Fruit fly (Drosophila melanogaster): ENCODE data around the gene CG11779.
A peak's percentile ranks its signal among the peaks of the same experiment; 100 is the strongest.

Gene CG11779

DNA sequence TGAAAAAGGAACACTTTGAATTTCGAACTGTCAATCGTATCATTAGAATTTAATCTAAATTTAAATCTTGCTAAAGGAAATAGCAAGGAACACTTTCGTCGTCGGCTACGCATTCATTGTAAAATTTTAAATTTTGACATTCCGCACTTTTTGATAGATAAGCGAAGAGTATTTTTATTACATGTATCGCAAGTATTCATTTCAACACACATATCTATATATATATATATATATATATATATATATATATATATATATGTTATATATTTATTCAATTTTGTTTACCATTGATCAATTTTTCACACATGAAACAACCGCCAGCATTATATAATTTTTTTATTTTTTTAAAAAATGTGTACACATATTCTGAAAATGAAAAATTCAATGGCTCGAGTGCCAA is at the start of gene CG11779:
Gene CG11779 (minus strand): TSS at position 101 of the 400 bp plus-strand sequence.
- no peak for TF ChIP-seq noc (tag; optimal IDR thresholded peaks at IDR 0.05)

DNA sequence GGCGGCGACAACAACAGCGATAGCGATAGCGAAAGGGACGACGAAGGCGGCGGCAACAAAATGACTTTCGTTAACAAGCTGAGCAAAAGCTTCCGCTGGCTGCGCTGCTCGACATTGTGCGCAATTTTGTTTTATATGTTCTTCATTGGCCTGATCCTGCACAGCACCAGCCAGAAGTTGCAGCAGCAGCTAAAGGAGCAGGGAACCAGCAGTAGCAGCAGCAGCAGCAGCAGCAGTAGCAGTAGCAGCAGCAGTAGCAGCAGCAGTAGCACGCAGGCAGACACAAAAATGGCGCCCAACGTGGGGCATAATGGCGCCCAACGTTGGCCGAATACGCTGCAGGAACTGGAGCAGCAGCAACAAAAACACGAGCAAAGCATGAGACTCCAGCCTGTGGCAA is 30.3 kb upstream of the CG11779 start:
- TF ChIP-seq noc (tag; optimal IDR thresholded peaks at IDR 0.05), result no peak

DNA sequence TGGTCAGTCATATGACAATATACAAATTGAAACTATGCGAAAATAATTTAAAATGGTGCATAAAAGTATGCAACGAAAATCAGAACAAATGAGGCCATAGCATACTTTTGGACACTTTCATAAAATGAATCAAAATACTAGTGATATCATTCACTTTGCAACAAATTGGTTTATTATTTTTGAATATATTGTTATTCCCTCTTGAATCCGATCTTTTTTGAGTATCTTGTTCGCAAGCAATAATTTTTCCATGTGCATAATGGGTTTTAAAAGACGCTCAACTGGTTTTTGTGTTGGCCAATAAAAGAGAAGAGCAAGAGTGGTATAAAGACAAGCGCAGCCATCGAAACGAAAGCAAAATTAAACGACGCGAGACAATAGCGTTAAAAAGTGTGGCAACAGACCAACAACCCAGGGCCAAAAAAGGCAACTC is 28.1 kb upstream of the CG11779 start:
- TF ChIP-seq noc (tag; optimal IDR thresholded peaks at IDR 0.05), result peak; percentile 61

- TF ChIP-seq noc (tag; optimal IDR thresholded peaks at IDR 0.05), result no peak
These were observed 23.2 kb upstream of the CG11779 start for dm6 chr3R:19182848-19183247.

DNA sequence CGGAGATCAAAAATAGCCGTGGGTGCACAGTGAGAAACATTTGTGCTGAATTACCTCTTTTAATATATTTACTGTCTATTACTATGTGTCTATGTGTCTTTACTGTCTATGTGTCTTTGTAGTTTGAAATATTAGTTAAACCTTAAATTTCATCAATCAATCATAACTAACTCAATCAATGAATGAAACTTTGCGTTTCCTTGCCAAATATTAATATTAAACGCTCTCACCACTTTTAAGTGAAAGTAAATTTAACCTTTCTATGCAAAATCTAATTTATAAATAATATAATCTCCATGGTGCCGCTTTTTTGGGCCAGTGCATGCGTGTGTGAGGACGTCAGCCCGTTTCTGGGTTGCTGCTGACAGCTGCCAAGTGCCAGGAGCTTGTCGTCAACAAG is 21.5 kb upstream of the CG11779 start:
- TF ChIP-seq noc (tag; optimal IDR thresholded peaks at IDR 0.05), result no peak

- TF ChIP-seq noc (tag; optimal IDR thresholded peaks at IDR 0.05), result no peak
These were observed 20.7 kb upstream of the CG11779 start, which contains the start of the genes CG5555 and myd for dm6 chr3R:19180263-19180893. Gene CG5555 (minus strand): TSS chr3R:19180538. Gene myd (plus strand): TSS chr3R:19180659.

dm6 chr3R:19176700-19177099 is 17.0 kb upstream of the CG11779 start, which contains the start of gene CG14282:
Gene CG14282 (plus strand): TSS chr3R:19177000.
- TF ChIP-seq noc (tag; optimal IDR thresholded peaks at IDR 0.05), result no peak

DNA sequence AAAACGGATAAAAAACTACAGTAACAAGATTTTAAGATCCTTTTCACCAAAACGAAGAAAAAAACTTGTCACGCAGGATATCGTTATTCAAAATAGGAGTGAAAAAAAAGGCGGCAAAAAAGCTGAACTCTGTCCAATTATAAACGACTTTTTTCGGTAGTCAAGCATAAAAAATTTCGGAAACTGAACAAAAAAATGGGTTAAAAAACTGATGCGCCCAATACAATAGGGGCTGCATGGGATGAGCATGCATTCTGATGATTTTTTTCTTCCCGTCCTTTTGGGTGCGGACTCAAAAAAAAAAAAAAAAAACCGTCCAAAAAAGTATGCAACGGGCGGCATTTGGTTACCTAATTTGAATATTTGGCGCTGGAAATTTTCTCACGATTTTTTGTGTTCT is 14.8 kb upstream of the CG11779 start:
- no peak for TF ChIP-seq noc (tag; optimal IDR thresholded peaks at IDR 0.05)

DNA sequence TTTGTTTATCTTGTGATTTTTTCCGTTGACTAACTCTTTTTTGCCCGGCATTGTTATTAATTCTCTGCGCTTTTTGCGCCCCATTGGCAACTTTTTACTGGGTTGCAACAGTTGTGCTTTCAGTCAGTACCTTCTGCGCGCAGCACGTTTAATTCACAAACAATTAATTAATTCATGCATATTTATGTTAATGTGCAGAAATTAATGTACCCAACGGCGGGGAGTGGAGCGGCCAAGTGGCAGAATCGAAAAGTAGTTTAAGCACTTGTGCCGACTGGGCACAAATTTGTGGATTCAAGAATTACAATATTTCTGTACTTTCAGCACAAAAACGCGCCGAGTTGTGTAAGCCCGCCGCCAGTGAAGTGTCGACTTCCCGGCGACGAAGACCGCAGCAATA is 7.8 kb upstream of the CG11779 start:
- no peak for TF ChIP-seq noc (tag; optimal IDR thresholded peaks at IDR 0.05)

DNA sequence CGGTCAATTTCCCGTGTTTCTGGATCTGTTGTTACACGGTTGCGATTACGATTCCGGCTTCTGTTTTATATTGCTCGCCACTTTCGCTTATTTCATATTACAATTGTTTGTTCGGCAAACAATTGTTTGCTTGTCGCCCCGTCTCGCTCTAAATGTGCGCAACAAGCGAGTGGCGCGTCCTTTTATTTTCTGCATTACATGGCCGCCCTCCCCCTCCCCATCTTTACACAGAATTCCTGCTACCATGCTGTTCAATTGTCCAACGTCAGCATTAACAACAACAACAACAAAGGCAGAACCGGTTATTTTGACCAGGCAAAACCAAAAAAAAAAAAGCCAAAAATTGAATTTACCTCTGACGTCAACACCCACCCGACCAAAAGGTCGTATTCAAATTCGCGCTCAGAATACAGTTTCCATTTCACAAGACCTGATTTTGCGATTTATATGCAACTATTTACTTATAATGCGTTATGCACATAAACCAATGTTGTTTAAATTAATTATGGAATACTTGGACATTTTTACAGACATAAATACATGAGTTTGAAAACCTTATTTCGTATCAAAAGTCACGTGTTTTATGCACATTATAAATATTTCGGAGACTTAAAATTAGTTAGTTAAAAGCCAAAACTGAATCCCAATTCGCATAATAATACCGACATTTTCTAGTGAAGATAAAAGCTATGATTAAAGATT is 6.5 kb upstream of the CG11779 start:
- no peak for TF ChIP-seq noc (tag; optimal IDR thresholded peaks at IDR 0.05)

DNA sequence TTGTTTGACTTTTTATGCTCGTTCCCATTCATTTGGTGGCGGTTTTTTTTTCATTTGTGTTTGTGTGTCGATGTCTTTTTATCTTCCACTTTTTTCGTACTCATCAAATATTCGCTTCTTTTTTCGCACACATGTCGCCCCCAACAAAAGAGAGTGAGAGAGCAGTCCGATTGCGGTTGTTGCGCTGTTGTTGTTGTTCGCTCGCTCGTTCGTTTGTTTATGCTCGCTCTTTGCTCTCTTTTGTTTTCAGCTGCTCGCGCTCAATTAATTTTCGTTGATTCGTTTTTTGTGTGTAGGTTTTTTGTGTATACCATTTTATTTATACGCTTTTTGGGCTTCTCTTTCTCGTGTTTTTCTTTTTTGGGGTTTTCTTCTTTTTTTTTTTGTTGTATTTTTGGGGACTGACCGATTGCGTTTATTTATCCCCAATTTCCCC is 6.0 kb upstream of the CG11779 start:
- TF ChIP-seq noc (tag; optimal IDR thresholded peaks at IDR 0.05), result no peak

dm6 chr3R:19164873-19165456 is 5.3 kb upstream of the CG11779 start:
- TF ChIP-seq noc (tag; optimal IDR thresholded peaks at IDR 0.05), result no peak

dm6 chr3R:19163972-19164819 is 4.5 kb upstream of the CG11779 start, which contains the start of gene sqz:
Gene sqz (plus strand): TSS chr3R:19164211.
- TF ChIP-seq noc (tag; optimal IDR thresholded peaks at IDR 0.05), result peak; percentile 9

DNA sequence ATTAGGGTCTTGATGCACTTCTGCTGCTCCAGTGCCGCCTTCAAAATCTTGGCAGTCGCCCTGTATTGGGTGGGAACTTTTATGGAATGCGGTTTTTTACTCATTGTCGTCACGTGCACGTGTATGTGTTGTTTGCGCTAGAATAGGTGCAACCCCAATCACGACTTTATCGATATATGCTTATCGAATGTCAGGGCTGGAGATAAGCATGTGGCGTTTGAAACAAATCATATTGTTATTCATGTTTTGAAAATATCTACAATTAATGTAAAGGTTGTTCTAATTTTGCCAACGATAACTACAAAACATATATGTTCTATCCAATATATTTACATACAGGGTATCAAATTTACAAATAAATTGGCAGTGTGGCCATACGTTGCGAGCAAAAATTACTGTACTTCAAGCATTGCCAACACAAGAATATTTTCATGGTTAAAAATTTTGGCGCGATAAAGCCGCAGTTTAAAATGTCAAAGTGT is 2.5 kb upstream of the CG11779 start, which contains the start of the genes CG42359 and Nsun5:
Gene CG42359 (minus strand): TSS at position 166 of the 482 bp plus-strand sequence.
Gene Nsun5 (minus strand): TSS at position 166 of the 482 bp plus-strand sequence.
- peak; percentile 77 for TF ChIP-seq noc (tag; optimal IDR thresholded peaks at IDR 0.05)

DNA sequence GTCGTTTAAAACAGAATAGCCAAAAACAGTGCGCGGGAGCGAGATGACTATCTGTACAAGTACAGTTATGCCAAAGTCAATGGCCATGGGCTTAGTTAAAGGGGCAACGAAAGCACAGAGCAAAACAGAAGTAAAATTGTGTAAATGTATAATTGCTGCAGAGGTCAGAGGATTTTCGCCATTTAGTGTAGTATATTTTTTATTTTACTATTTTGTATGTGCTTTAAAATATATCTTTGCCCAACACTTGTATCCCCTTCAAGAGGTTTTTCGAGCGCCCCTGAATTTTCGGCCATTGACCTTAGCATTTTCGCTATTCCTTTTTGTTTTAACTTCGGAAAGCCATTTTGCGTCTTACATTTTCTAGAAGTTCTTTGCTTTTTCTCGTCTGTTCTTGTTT is 1.7 kb downstream of the CG11779 start:
- TF ChIP-seq noc (tag; optimal IDR thresholded peaks at IDR 0.05), result no peak
